Fruit fly (Drosophila melanogaster) whole organism, prepupa: ENCODE results near the gene CG9500.

Experiments used
- Blimp-1 ChIP-seq: fragments of 200-800 bp; sonication (Bioruptor generic); optimal IDR thresholded peaks from 3 replicates; lab custom pipeline; 2017; ENCODE audit warnings: missing biosample characterization, missing genetic modification characterization, mild to moderate bottlenecking, moderate library complexity, missing genetic modification reagents
- CG11294 ChIP-seq: fragments of 200-800 bp; sonication (Bioruptor generic); IDR thresholded peaks from 2 replicates; pipeline ENCODE4 v1.3.6; 2022; ENCODE audit warnings: missing biosample characterization, missing genetic modification characterization
- CG11762 ChIP-seq: fragments of 200-800 bp; sonication (Bioruptor generic); optimal IDR thresholded peaks from 3 replicates; lab custom pipeline; 2016; ENCODE audit warnings: missing biosample characterization, missing genetic modification characterization; ENCODE audit not compliant: insufficient read depth
- CG15336 ChIP-seq: fragments of 200-800 bp; sonication (Bioruptor generic); IDR thresholded peaks from 2 replicates; pipeline ENCODE4 v1.3.6; 2022; ENCODE audit warnings: missing biosample characterization, missing genetic modification characterization
- CG3032 ChIP-seq: fragments of 200-800 bp; optimal IDR thresholded peaks from 2 replicates; lab custom pipeline; 2019; ENCODE audit warnings: missing biosample characterization, mild to moderate bottlenecking, missing genetic modification characterization, moderate library complexity
- CG31627 ChIP-seq: fragments of 200-800 bp; sonication (Bioruptor generic); optimal IDR thresholded peaks from 3 replicates; lab custom pipeline; 2016; ENCODE audit warnings: missing biosample characterization, missing genetic modification characterization
- CG34406 ChIP-seq: fragments of 200-800 bp; sonication (Bioruptor generic); optimal IDR thresholded peaks from 3 replicates; lab custom pipeline; 2016; ENCODE audit warnings: missing biosample characterization, missing genetic modification characterization
- CG3919 ChIP-seq: fragments of 200-800 bp; sonication (Bioruptor generic); optimal IDR thresholded peaks from 3 replicates; lab custom pipeline; 2016; ENCODE audit warnings: missing biosample characterization, missing genetic modification characterization
- CG4318 ChIP-seq: fragments of 200-800 bp; sonication (Bioruptor generic); optimal IDR thresholded peaks from 3 replicates; lab custom pipeline; 2017; ENCODE audit warnings: missing biosample characterization, mild to moderate bottlenecking, missing genetic modification characterization
- CG6163 ChIP-seq: fragments of 200-800 bp; sonication (Bioruptor generic); IDR thresholded peaks from 3 replicates; pipeline ENCODE4 v1.3.6; 2022; ENCODE audit warnings: missing biosample characterization, missing genetic modification characterization
- CG6792 ChIP-seq: fragments of 200-800 bp; sonication (Bioruptor generic); optimal IDR thresholded peaks from 3 replicates; lab custom pipeline; 2016; ENCODE audit warnings: missing biosample characterization, missing genetic modification characterization
- CG6808 ChIP-seq: fragments of 200-800 bp; sonication (Bioruptor generic); optimal IDR thresholded peaks from 3 replicates; lab custom pipeline; 2017; ENCODE audit warnings: missing biosample characterization, missing genetic modification characterization, mild to moderate bottlenecking, moderate library complexity, missing genetic modification reagents
- CG8632 ChIP-seq: fragments of 200-800 bp; sonication (Bioruptor generic); optimal IDR thresholded peaks from 3 replicates; lab custom pipeline; 2016; ENCODE audit warnings: missing biosample characterization, missing genetic modification characterization
- CG9139 ChIP-seq: fragments of 200-800 bp; sonication (Bioruptor generic); optimal IDR thresholded peaks from 3 replicates; lab custom pipeline; 2017; ENCODE audit warnings: missing biosample characterization, mild to moderate bottlenecking, missing genetic modification characterization
- Eip75B ChIP-seq: fragments of 200-800 bp; sonication (Bioruptor generic); optimal IDR thresholded peaks from 3 replicates; lab custom pipeline; 2016; ENCODE audit warnings: missing biosample characterization, missing genetic modification characterization
- Eip78C ChIP-seq: fragments of 200-800 bp; sonication (Bioruptor generic); peaks from one replicate; lab custom pipeline; 2016; ENCODE audit warnings: missing biosample characterization, missing genetic modification characterization
- Ets21C ChIP-seq: fragments of 200-800 bp; sonication (Bioruptor generic); optimal IDR thresholded peaks from 3 replicates; lab custom pipeline; 2016; ENCODE audit warnings: missing biosample characterization, missing genetic modification characterization
- Hr39 ChIP-seq: fragments of 200-800 bp; sonication (Bioruptor generic); optimal IDR thresholded peaks from 2 replicates; lab custom pipeline; 2016; ENCODE audit warnings: missing biosample characterization, missing genetic modification characterization
- Hr4 ChIP-seq: fragments of 200-800 bp; sonication (Bioruptor generic); optimal IDR thresholded peaks from 3 replicates; lab custom pipeline; 2016; ENCODE audit warnings: missing biosample characterization, missing genetic modification characterization
- Smox ChIP-seq: fragments of 200-800 bp; sonication (Bioruptor generic); optimal IDR thresholded peaks from 3 replicates; lab custom pipeline; 2016; ENCODE audit warnings: missing biosample characterization, missing genetic modification characterization
- Sox15 ChIP-seq: fragments of 200-800 bp; sonication (Bioruptor generic); optimal IDR thresholded peaks from 3 replicates; lab custom pipeline; 2016; ENCODE audit warnings: missing biosample characterization, missing genetic modification characterization
- achi ChIP-seq: fragments of 200-800 bp; sonication (Bioruptor generic); optimal IDR thresholded peaks from 3 replicates; lab custom pipeline; 2016; ENCODE audit warnings: missing biosample characterization, missing genetic modification characterization
- acj6 ChIP-seq: fragments of 200-800 bp; sonication (Bioruptor generic); optimal IDR thresholded peaks from 3 replicates; lab custom pipeline; 2016; ENCODE audit warnings: missing biosample characterization, missing genetic modification characterization
- eg ChIP-seq: fragments of 200-800 bp; sonication (Bioruptor generic); IDR thresholded peaks from 3 replicates; pipeline ENCODE4 v1.3.6; 2022; ENCODE audit warnings: missing biosample characterization, missing genetic modification characterization
- esn ChIP-seq: fragments of 200-800 bp; sonication (Bioruptor generic); optimal IDR thresholded peaks from 2 replicates; lab custom pipeline; 2016; ENCODE audit warnings: missing biosample characterization, mild to moderate bottlenecking, missing genetic modification characterization, moderate library complexity
- fkh ChIP-seq: fragments of 200-800 bp; sonication (Bioruptor generic); optimal IDR thresholded peaks from 3 replicates; lab custom pipeline; 2017; ENCODE audit warnings: missing biosample characterization, mild to moderate bottlenecking, missing genetic modification characterization, moderate library complexity
- salr ChIP-seq, 2 experiments: fragments of 200-800 bp; sonication (Bioruptor generic); optimal IDR thresholded peaks; 3 replicates each; lab custom pipeline; 2016 to 2018; ENCODE audit warnings: missing biosample characterization in 2 of 2, missing genetic modification characterization in 2 of 2, mild to moderate bottlenecking in 1 of 2
- svp ChIP-seq: fragments of 200-800 bp; sonication (Bioruptor generic); peaks from one replicate; lab custom pipeline; 2016; ENCODE audit warnings: missing biosample characterization, missing genetic modification characterization
- vri ChIP-seq: fragments of 200-800 bp; sonication (Bioruptor generic); optimal IDR thresholded peaks from 3 replicates; lab custom pipeline; 2016; ENCODE audit warnings: missing biosample characterization, mild to moderate bottlenecking, missing genetic modification characterization

CG9500 gene

DNA sequence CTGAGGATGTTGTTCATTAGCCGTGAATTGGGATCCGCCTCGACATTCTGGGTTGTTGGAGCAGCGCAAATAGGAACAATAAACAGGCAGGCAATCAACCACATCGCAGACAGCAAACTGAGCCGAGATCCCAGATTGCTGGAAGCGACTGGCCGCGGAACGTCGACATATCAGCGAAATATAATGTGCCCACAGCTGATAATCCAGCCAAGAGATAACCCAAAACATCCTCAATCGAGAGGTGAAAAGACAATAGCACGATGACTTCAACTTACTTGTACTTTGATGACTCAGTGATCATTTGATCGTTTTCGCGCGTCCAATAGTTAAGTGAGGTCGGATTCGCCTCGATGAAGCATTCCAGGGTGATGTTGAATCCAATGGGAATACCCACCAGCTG is 27.3 kb upstream of the CG9500 start, which contains the start of gene Nepl6:
Gene Nepl6 (minus strand): TSS at position 104 of the 400 bp plus-strand sequence.
- no peak for TF ChIP-seq CG34406 (GFP tag; lab: Kevin White, UChicago)
- no peak for TF ChIP-seq fkh
- no peak for TF ChIP-seq Smox (GFP tag; lab: Kevin White, UChicago)
- TF ChIP-seq svp: peak; percentile 99
- TF ChIP-seq Eip78C (GFP tag; lab: Kevin White, UChicago): peak; percentile 15

DNA sequence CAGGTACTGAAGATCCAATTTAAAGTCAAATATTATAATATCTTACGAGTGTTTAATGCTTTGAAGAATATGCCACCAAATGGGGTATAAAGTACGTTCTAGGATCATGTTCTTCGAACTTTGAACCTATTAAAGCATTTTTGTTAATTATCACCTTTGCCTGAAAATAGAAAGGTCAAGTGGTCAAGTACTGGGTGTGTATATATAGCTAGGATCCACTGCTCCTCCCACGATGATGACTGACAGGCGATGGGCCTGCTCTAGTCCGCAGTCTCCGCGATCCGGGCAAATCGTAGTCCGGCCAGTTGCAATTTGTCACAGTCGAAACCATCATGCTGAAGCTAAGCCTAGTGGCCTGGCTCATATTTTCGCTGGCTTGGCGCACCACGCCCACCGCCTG is 22.8 kb upstream of the CG9500 start, which contains the start of gene Nepl5:
Gene Nepl5 (plus strand): TSS at position 301 of the 400 bp plus-strand sequence.
- TF ChIP-seq CG11762 (GFP tag; lab: Kevin White, UChicago) (no peak), svp (peak; percentile 56), esn (GFP tag; lab: Kevin White, UChicago) (no peak), CG6792 (GFP tag; lab: Kevin White, UChicago) (no peak)

DNA sequence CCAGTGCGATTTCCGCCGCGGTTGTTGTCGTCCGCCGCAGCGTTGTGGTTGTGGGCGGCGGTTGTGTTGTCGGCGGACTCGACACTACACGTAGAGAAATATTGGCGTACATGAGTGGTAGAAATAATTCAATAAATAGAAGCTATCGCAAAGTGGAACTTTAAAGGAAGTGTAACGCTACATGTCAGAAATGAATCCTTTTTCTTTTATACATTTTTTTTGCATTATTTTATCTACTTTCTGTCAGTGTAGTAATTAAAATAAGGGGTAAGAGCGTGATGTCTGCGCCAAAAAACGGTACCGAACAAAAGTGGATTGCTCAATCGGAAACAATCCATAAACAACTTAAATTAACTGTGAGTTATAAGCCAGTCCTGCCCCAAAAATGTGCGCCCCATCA is 21.1 kb upstream of the CG9500 start:
- TF ChIP-seq CG31627 (GFP tag; lab: Kevin White, UChicago) (peak; percentile 3), CG15336 (GFP tag; lab: Robert Waterston, UW) (no peak), CG4318 (GFP tag; lab: Kevin White, UChicago) (no peak), achi (GFP tag; lab: Kevin White, UChicago) (no peak), CG6792 (GFP tag; lab: Kevin White, UChicago) (no peak), CG3919 (GFP tag; lab: Kevin White, UChicago) (no peak), Eip78C (GFP tag; lab: Kevin White, UChicago) (peak; percentile 42), esn (GFP tag; lab: Kevin White, UChicago) (no peak), CG6808 (GFP tag; lab: Kevin White, UChicago) (no peak), svp (peak; percentile 70), CG6163 (GFP tag; lab: Robert Waterston, UW) (0 out of 3 replicates have a peak, but pooled peaks have one; percentile 22), acj6 (no peak), Hr39 (GFP tag; lab: Kevin White, UChicago) (peak; percentile 0), Eip75B (no peak), eg (GFP tag; lab: Robert Waterston, UW) (0 out of 3 replicates have a peak, but pooled peaks have one; percentile 30)
- TF ChIP-seq, all 60 proteins: peak for 6

DNA sequence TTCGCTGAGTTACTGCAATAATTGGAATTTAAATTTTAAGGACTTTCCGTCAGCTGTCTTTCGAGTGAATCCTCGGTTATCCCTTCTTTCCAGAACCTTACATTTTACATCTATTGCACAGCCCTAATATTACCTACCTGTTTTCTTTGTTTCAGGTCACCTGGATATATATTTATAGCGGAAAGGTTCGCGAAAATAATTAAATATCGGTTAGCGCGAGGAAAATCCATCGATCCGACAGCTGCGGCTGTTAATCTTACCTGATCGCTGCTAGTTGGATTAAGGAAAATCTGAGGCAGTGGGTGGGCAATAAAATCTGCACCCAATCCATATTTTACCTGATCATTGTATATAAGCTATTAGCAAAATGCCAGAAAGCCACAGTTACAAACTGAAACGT is 15.0 kb upstream of the CG9500 start:
- TF ChIP-seq CG34406 (GFP tag; lab: Kevin White, UChicago) (no peak), CG3032 (tag; lab: Kevin White, UChicago) (no peak), CG9139 (GFP tag; lab: Kevin White, UChicago) (no peak), Eip78C (GFP tag; lab: Kevin White, UChicago) (no peak), achi (GFP tag; lab: Kevin White, UChicago) (no peak), CG11762 (GFP tag; lab: Kevin White, UChicago) (no peak), eg (GFP tag; lab: Robert Waterston, UW) (no peak), Blimp-1 (GFP tag; lab: Kevin White, UChicago) (no peak), Sox15 (no peak)

DNA sequence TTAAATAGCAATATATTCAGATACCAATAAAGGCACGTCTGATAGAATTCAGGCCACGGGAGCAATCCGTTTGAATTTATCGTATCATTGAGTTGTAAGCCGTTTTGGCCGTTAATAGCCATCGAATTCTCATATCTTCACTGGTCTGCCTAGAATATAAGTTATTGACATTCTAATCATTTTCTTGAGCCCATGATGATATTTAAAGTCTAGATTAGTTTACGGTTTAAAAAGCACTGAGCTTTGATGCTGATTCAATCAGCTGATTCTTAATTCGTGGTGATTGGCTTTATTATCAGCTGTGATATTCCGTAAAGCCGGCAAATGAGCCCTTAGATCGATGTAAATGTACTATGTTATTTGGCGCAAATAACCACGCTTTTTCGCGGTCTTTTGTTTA is 14.0 kb upstream of the CG9500 start, which contains the start of gene slam:
Gene slam (plus strand): TSS at position 301 of the 400 bp plus-strand sequence.
- TF ChIP-seq Ets21C (GFP tag; lab: Kevin White, UChicago) (no peak), CG11294 (GFP tag; lab: Robert Waterston, UW) (no peak), Sox15 (no peak)

DNA sequence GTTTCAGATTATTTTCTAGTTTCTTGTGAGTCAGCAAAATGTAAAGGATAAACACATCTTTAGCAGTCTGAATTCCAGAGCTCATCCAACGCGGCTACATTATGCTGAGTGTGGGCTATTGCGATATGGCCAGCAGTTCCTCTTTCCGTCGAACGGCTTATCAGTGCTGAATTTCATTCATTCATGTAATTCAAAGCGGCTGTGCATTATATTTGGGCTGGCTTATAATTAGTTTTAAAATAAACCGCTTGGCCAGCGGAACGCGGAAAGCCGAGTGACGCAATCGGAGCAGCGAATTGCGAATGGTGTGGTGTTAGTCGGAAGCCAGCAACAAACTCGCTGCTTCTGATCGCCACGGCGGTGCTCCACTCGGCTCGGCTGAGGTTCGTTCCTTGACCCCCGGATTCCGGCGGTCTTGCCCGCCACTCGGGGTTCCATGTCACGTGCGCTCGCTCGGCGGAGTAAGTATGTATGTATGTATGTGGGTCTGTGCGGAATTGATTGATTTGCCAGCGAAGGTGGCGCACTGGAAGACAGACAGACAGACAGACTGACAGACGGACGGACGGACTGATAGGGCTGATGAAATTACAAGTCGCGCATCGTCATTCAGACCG is 13.0 kb upstream of the CG9500 start:
- TF ChIP-seq CG11294 (GFP tag; lab: Robert Waterston, UW): no peak
- peak; percentile 35 for TF ChIP-seq vri (GFP tag; lab: Kevin White, UChicago)
- TF ChIP-seq svp: peak; percentile 85

DNA sequence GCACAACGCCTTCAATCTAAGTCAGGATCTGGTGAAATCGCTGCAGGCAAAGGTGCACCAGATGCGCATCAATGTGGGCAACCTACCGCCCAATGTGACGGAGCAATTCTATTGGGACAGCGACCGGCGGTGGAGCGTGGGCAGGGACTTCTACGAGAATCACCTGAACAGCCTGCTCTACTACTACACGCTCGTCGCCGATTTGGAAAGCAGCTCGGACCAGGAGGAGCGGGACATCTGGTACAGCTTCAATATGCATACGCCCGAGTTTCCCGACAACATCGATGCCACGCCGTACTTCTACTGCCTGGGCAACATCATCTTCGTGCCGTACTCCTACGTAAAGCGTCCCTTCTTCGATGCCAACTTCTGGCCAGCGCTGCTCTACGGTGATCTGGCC is 11.2 kb upstream of the CG9500 start:
- TF ChIP-seq salr (GFP tag; optimal IDR thresholded peaks at IDR 0.05; lab: Kevin White, UChicago): no peak
- peak; percentile 5 for TF ChIP-seq svp
- no peak for TF ChIP-seq CG8632 (GFP tag; lab: Kevin White, UChicago)
- TF ChIP-seq Hr4 (GFP tag; lab: Kevin White, UChicago): no peak
- no peak for TF ChIP-seq Hr39 (GFP tag; lab: Kevin White, UChicago)
